Fruit fly (Drosophila melanogaster) ovary, adult (tissue): ENCODE data around the gene CG15286.

Experiments
- CG17801 ChIP-seq: fragments of 200-800 bp; optimal IDR thresholded peaks from 2 replicates; lab custom pipeline; 2019; ENCODE audit warnings: missing biosample characterization, mild to moderate bottlenecking, missing genetic modification characterization, moderate library complexity; ENCODE audit not compliant: partially characterized antibody

The CG15286 gene

dm6 chr2L:14348602-14349001 lies 10.6 kb downstream of the CG15286 start, which contains the start of gene mTTF:
Gene mTTF, minus strand, starts transcription at chr2L:14348790.
- peak; percentile 13 for TF ChIP-seq CG17801

dm6 chr2L:14350587-14350986 lies 12.5 kb downstream of the CG15286 start:
- no peak for TF ChIP-seq CG17801

dm6 chr2L:14351441-14352127 lies 13.5 kb downstream of the CG15286 start, which contains the start of gene CG43052:
Gene CG43052, plus strand, starts transcription at chr2L:14352077.
- TF ChIP-seq CG17801 = no peak

- TF ChIP-seq CG17801 = peak; percentile 47
Measured at dm6 chr2L:14355033-14355851, 17.2 kb downstream of the CG15286 start, which contains the start of gene Rab14. Gene Rab14, plus strand, starts transcription at chr2L:14355145.

dm6 chr2L:14355852-14356174 lies 17.8 kb downstream of the CG15286 start:
- no peak for TF ChIP-seq CG17801

- no peak for TF ChIP-seq CG17801
Measured at dm6 chr2L:14356279-14356678, 18.2 kb downstream of the CG15286 start.

dm6 chr2L:14356793-14357372 lies 18.8 kb downstream of the CG15286 start:
- TF ChIP-seq CG17801 = no peak

- TF ChIP-seq CG17801 = no peak
Measured at dm6 chr2L:14358780-14359462, 20.9 kb downstream of the CG15286 start, which contains the start of gene Pgant35A. Gene Pgant35A, plus strand, starts transcription at chr2L:14359252.

dm6 chr2L:14361281-14361680 lies 23.2 kb downstream of the CG15286 start:
- TF ChIP-seq CG17801 = no peak

dm6 chr2L:14361736-14362180 lies 23.7 kb downstream of the CG15286 start, which contains the start of gene spel1:
Gene spel1, plus strand, starts transcription at chr2L:14362069.
- TF ChIP-seq CG17801 = peak; percentile 72

- TF ChIP-seq CG17801 = no peak
Measured at dm6 chr2L:14366590-14367273, 28.7 kb downstream of the CG15286 start.

- no peak for TF ChIP-seq CG17801
Measured at dm6 chr2L:14367274-14367669, 29.2 kb downstream of the CG15286 start.

- TF ChIP-seq CG17801 = no peak
Measured at dm6 chr2L:14368833-14369232, 30.8 kb downstream of the CG15286 start.

dm6 chr2L:14369933-14370776 lies 32.1 kb downstream of the CG15286 start:
- no peak for TF ChIP-seq CG17801

dm6 chr2L:14370777-14371096 lies 32.7 kb downstream of the CG15286 start:
- TF ChIP-seq CG17801 = no peak
